Worm (Caenorhabditis elegans) whole organism, mixed stage, embryonic: ENCODE results near the gene gst-24.

Experiments
- M03D4.4 ChIP-seq: sonication (generic microtip); optimal IDR thresholded peaks from 2 replicates; lab custom pipeline; 2017; ENCODE audit warnings: mild to moderate bottlenecking, missing genetic modification characterization, missing compliant biosample characterization
- bed-3 ChIP-seq: fragments of 200-800 bp; sonication (Bioruptor generic); optimal IDR thresholded peaks from 3 replicates; lab custom pipeline; 2018; ENCODE audit warnings: mild to moderate bottlenecking, missing genetic modification characterization, moderate library complexity, missing compliant biosample characterization
- blmp-1 ChIP-seq: fragments of 150-350 bp; optimal IDR thresholded peaks from 2 replicates; lab custom pipeline; 2014; ENCODE audit warnings: missing biosample characterization, missing genetic modification characterization
- ceh-39 ChIP-seq: fragments of 150-350 bp; optimal IDR thresholded peaks from 2 replicates; lab custom pipeline; 2014; ENCODE audit warnings: missing biosample characterization, missing genetic modification characterization
- ceh-43 ChIP-seq: fragments of 200-800 bp; sonication (Bioruptor generic); optimal IDR thresholded peaks from 2 replicates; lab custom pipeline; 2018; ENCODE audit warnings: mild to moderate bottlenecking, missing genetic modification characterization, moderate library complexity, missing compliant biosample characterization
- ceh-83 ChIP-seq: fragments of 200-800 bp; sonication (Bioruptor generic); optimal IDR thresholded peaks from 2 replicates; lab custom pipeline; 2018; ENCODE audit warnings: mild to moderate bottlenecking, missing genetic modification characterization, missing compliant biosample characterization
- ces-1 ChIP-seq: fragments of 150-350 bp; optimal IDR thresholded peaks from 2 replicates; lab custom pipeline; 2014; ENCODE audit warnings: missing biosample characterization, missing genetic modification reagents, missing genetic modification characterization
- cnd-1 ChIP-seq: fragments of 200-800 bp; sonication (Bioruptor generic); optimal IDR thresholded peaks from 2 replicates; lab custom pipeline; 2018; ENCODE audit warnings: mild to moderate bottlenecking, missing genetic modification characterization, missing compliant biosample characterization
- elt-1 ChIP-seq: sonication (generic microtip); optimal IDR thresholded peaks from 2 replicates; lab custom pipeline; 2017; ENCODE audit warnings: missing genetic modification characterization, mild to moderate bottlenecking, missing compliant biosample characterization, antibody characterized with exemption, moderate library complexity, borderline replicate concordance; ENCODE audit not compliant: insufficient read depth
- elt-3 ChIP-seq: fragments of 150-350 bp; optimal IDR thresholded peaks from 2 replicates; lab custom pipeline; 2014; ENCODE audit warnings: missing biosample characterization, missing genetic modification characterization
- flh-1 ChIP-seq: fragments of 200-800 bp; sonication (Bioruptor generic); optimal IDR thresholded peaks from 2 replicates; lab custom pipeline; 2018; ENCODE audit warnings: mild to moderate bottlenecking, missing genetic modification characterization, moderate library complexity, missing compliant biosample characterization
- ham-2 ChIP-seq: fragments of 200-800 bp; sonication (Bioruptor generic); optimal IDR thresholded peaks from 2 replicates; lab custom pipeline; 2018; ENCODE audit warnings: mild to moderate bottlenecking, missing genetic modification characterization, missing compliant biosample characterization
- hlh-1 ChIP-seq: fragments of 150-350 bp; optimal IDR thresholded peaks from 2 replicates; lab custom pipeline; 2014; ENCODE audit warnings: missing biosample characterization, missing genetic modification reagents, missing genetic modification characterization
- lin-13 ChIP-seq: fragments of 150-350 bp; optimal IDR thresholded peaks from 2 replicates; lab custom pipeline; 2014; ENCODE audit warnings: missing biosample characterization, missing genetic modification characterization
- lin-32 ChIP-seq: fragments of 200-800 bp; sonication (Bioruptor generic); optimal IDR thresholded peaks from 2 replicates; lab custom pipeline; 2018; ENCODE audit warnings: mild to moderate bottlenecking, missing genetic modification characterization, missing compliant biosample characterization
- lsy-2 ChIP-seq: fragments of 150-350 bp; optimal IDR thresholded peaks from 2 replicates; lab custom pipeline; 2014; ENCODE audit warnings: missing biosample characterization, missing genetic modification characterization
- mep-1 ChIP-seq: fragments of 150-350 bp; optimal IDR thresholded peaks from 2 replicates; lab custom pipeline; 2017; ENCODE audit warnings: missing biosample characterization, missing genetic modification reagents, missing genetic modification characterization, inconsistent platforms
- mls-2 ChIP-seq: sonication (generic microtip); optimal IDR thresholded peaks from 2 replicates; lab custom pipeline; 2016; ENCODE audit warnings: mild to moderate bottlenecking, missing genetic modification characterization, moderate library complexity, missing compliant biosample characterization
- nhr-2 ChIP-seq: fragments of 150-350 bp; optimal IDR thresholded peaks from 2 replicates; lab custom pipeline; 2014; ENCODE audit warnings: missing biosample characterization, missing genetic modification characterization
- nhr-237 ChIP-seq: fragments of 150-350 bp; optimal IDR thresholded peaks from 2 replicates; lab custom pipeline; 2014; ENCODE audit warnings: missing biosample characterization, missing genetic modification characterization
- nhr-28 ChIP-seq: fragments of 150-350 bp; optimal IDR thresholded peaks from 2 replicates; lab custom pipeline; 2014; ENCODE audit warnings: missing biosample characterization, missing genetic modification characterization
- pha-4 ChIP-seq: fragments of 150-350 bp; optimal IDR thresholded peaks from 2 replicates; lab custom pipeline; 2018; ENCODE audit warnings: missing biosample characterization, missing genetic modification reagents, missing genetic modification characterization
- sem-2 ChIP-seq: fragments of 200-800 bp; sonication (Bioruptor generic); optimal IDR thresholded peaks from 2 replicates; lab custom pipeline; 2018; ENCODE audit warnings: mild to moderate bottlenecking, missing genetic modification characterization, missing compliant biosample characterization
- snpc-4 ChIP-seq: fragments of 150-350 bp; optimal IDR thresholded peaks from 2 replicates; lab custom pipeline; 2014; ENCODE audit warnings: missing biosample characterization, missing genetic modification characterization
- sptf-1 ChIP-seq: sonication (generic microtip); optimal IDR thresholded peaks from 2 replicates; lab custom pipeline; 2017; ENCODE audit warnings: mild to moderate bottlenecking, missing genetic modification characterization, moderate library complexity, missing compliant biosample characterization
- tbx-8 ChIP-seq: fragments of 200-800 bp; sonication (Bioruptor generic); optimal IDR thresholded peaks from 2 replicates; lab custom pipeline; 2018; ENCODE audit warnings: mild to moderate bottlenecking, missing genetic modification characterization, moderate library complexity, missing compliant biosample characterization
- unc-120 ChIP-seq: sonication (generic microtip); optimal IDR thresholded peaks from 2 replicates; lab custom pipeline; 2017; ENCODE audit warnings: missing genetic modification characterization, missing compliant biosample characterization; ENCODE audit not compliant: poor library complexity, severe bottlenecking
- unc-39 ChIP-seq: fragments of 150-350 bp; optimal IDR thresholded peaks from 2 replicates; lab custom pipeline; 2014; ENCODE audit warnings: missing biosample characterization, missing genetic modification characterization
- unc-62 ChIP-seq: fragments of 150-350 bp; optimal IDR thresholded peaks from 2 replicates; lab custom pipeline; 2014; ENCODE audit warnings: missing biosample characterization, missing genetic modification reagents, missing genetic modification characterization
- zip-8 ChIP-seq: fragments of 150-350 bp; optimal IDR thresholded peaks from 2 replicates; lab custom pipeline; 2014; ENCODE audit warnings: missing biosample characterization, missing genetic modification characterization
- ztf-11 ChIP-seq: fragments of 150-350 bp; optimal IDR thresholded peaks from 2 replicates; lab custom pipeline; 2014; ENCODE audit warnings: missing biosample characterization, missing genetic modification characterization

Gene gst-24

ce11 chrII:13637941-13638489, 26.8 kb upstream of the gst-24 start, which contains the start of gene phdh-1:
Gene phdh-1 (minus strand): TSS chrII:13638480.
- TF ChIP-seq bed-3 (GFP tag; lab: Kevin White, UChicago) (no peak), ceh-83 (no peak), unc-62 (GFP tag; lab: Kevin White, UChicago) (no peak), blmp-1 (tag; lab: Kevin White, UChicago) (no peak), lin-32 (no peak), zip-8 (tag; lab: Kevin White, UChicago) (no peak), sem-2 (GFP tag; lab: Kevin White, UChicago) (no peak), mep-1 (tag; lab: Kevin White, UChicago) (no peak), unc-39 (tag; lab: Kevin White, UChicago) (no peak), pha-4 (tag; lab: Kevin White, UChicago) (no peak), elt-3 (tag; lab: Kevin White, UChicago) (no peak)

- no peak for TF ChIP-seq snpc-4 (tag; lab: Kevin White, UChicago)
- TF ChIP-seq lin-13 (tag; lab: Kevin White, UChicago) = no peak
- TF ChIP-seq nhr-237 (tag; lab: Kevin White, UChicago) = no peak
- no peak for TF ChIP-seq unc-120 (tag; lab: Kevin White, UChicago)
- TF ChIP-seq ces-1 (GFP tag; lab: Kevin White, UChicago) = no peak
- TF ChIP-seq hlh-1 (tag; lab: Kevin White, UChicago) = no peak
- TF ChIP-seq ztf-11 (tag; lab: Kevin White, UChicago) = no peak
- TF ChIP-seq nhr-28 (tag; lab: Kevin White, UChicago) = no peak
- no peak for TF ChIP-seq flh-1 (GFP tag; lab: Kevin White, UChicago)
- no peak for TF ChIP-seq cnd-1 (tag; lab: Kevin White, UChicago)
- TF ChIP-seq mep-1 (tag; lab: Kevin White, UChicago) = no peak
- no peak for TF ChIP-seq mls-2 (tag; lab: Kevin White, UChicago)
- TF ChIP-seq nhr-2 (tag; lab: Kevin White, UChicago) = no peak
- no peak for TF ChIP-seq ceh-39 (tag; lab: Kevin White, UChicago)
- TF ChIP-seq M03D4.4 (tag; lab: Kevin White, UChicago) = no peak
- no peak for TF ChIP-seq ham-2 (GFP tag; lab: Kevin White, UChicago)
- TF ChIP-seq lin-32 = no peak
- TF ChIP-seq unc-62 (GFP tag; lab: Kevin White, UChicago) = no peak
Measured at ce11 chrII:13637464-13637863, 26.3 kb upstream of the gst-24 start.

ce11 chrII:13636596-13636995, 25.4 kb upstream of the gst-24 start:
- TF ChIP-seq ceh-83 (no peak), snpc-4 (tag; lab: Kevin White, UChicago) (no peak), ham-2 (GFP tag; lab: Kevin White, UChicago) (no peak), mep-1 (tag; lab: Kevin White, UChicago) (no peak), unc-39 (tag; lab: Kevin White, UChicago) (no peak), cnd-1 (tag; lab: Kevin White, UChicago) (no peak), mls-2 (tag; lab: Kevin White, UChicago) (no peak), sptf-1 (no peak), lin-13 (tag; lab: Kevin White, UChicago) (no peak), bed-3 (GFP tag; lab: Kevin White, UChicago) (no peak), ztf-11 (tag; lab: Kevin White, UChicago) (no peak), sem-2 (GFP tag; lab: Kevin White, UChicago) (no peak), elt-1 (tag; lab: Kevin White, UChicago) (no peak), tbx-8 (GFP tag; lab: Kevin White, UChicago) (no peak), ceh-43 (no peak), nhr-2 (tag; lab: Kevin White, UChicago) (no peak), lsy-2 (no peak)

- TF ChIP-seq ceh-83 (no peak), ham-2 (GFP tag; lab: Kevin White, UChicago) (no peak), nhr-28 (tag; lab: Kevin White, UChicago) (no peak), mls-2 (tag; lab: Kevin White, UChicago) (no peak), sem-2 (GFP tag; lab: Kevin White, UChicago) (no peak), bed-3 (GFP tag; lab: Kevin White, UChicago) (no peak), elt-1 (tag; lab: Kevin White, UChicago) (peak; percentile 77), lin-32 (no peak)
Measured at ce11 chrII:13632238-13632637, 21.1 kb upstream of the gst-24 start, which contains the start of gene tag-10. Gene tag-10 (plus strand): TSS chrII:13632584.
